Fruit fly (Drosophila melanogaster) whole organism, embryonic: Measurements from ENCODE around the gene CG6912.

Source experiments
- Abd-B ChIP-seq: fragments of 200-800 bp; sonication (Bioruptor generic); optimal IDR thresholded peaks from 2 replicates; lab custom pipeline; 2018; ENCODE audit warnings: missing biosample characterization, mild to moderate bottlenecking, missing genetic modification characterization, moderate library complexity
- C15 ChIP-seq: fragments of 200-800 bp; sonication (Bioruptor generic); IDR thresholded peaks from 3 replicates; pipeline ENCODE4 v1.3.6; 2022; ENCODE audit warnings: missing biosample characterization, missing genetic modification characterization
- CG10274 ChIP-seq: fragments of 200-800 bp; sonication (Bioruptor generic); optimal IDR thresholded peaks from 3 replicates; lab custom pipeline; 2017; ENCODE audit warnings: missing biosample characterization, mild to moderate bottlenecking, missing genetic modification characterization
- CG10565 ChIP-seq: fragments of 200-800 bp; sonication (Bioruptor generic); optimal IDR thresholded peaks from 3 replicates; lab custom pipeline; 2016; ENCODE audit warnings: missing biosample characterization, mild to moderate bottlenecking, missing genetic modification characterization
- CG11456 ChIP-seq: fragments of 200-800 bp; sonication (Bioruptor generic); IDR thresholded peaks from 3 replicates; pipeline ENCODE4 v1.3.6; 2022; ENCODE audit warnings: missing biosample characterization, missing genetic modification characterization
- CG12236 ChIP-seq: fragments of 200-800 bp; sonication (Bioruptor generic); optimal IDR thresholded peaks from 2 replicates; lab custom pipeline; 2016; ENCODE audit warnings: missing biosample characterization, missing genetic modification characterization
- CG12769 ChIP-seq: fragments of 200-800 bp; sonication (Bioruptor generic); optimal IDR thresholded peaks from 2 replicates; lab custom pipeline; 2019; ENCODE audit warnings: missing biosample characterization, mild to moderate bottlenecking, missing genetic modification characterization, moderate library complexity
- CG14050 ChIP-seq: fragments of 200-800 bp; sonication (Bioruptor generic); IDR thresholded peaks from 3 replicates; pipeline ENCODE4 v1.3.6; 2022; ENCODE audit warnings: missing biosample characterization, missing genetic modification characterization
- CG15601 ChIP-seq: fragments of 200-800 bp; sonication (Bioruptor generic); optimal IDR thresholded peaks from 3 replicates; lab custom pipeline; 2019; ENCODE audit warnings: missing biosample characterization, mild to moderate bottlenecking, missing genetic modification characterization, moderate library complexity
- CG16779 ChIP-seq: fragments of 200-800 bp; sonication (Bioruptor generic); IDR thresholded peaks from 2 replicates; pipeline ENCODE4 v1.3.6; 2022; ENCODE audit warnings: missing biosample characterization, missing genetic modification characterization
- CG17359 ChIP-seq: fragments of 200-800 bp; sonication (Bioruptor generic); optimal IDR thresholded peaks from 3 replicates; lab custom pipeline; 2018; ENCODE audit warnings: missing biosample characterization, mild to moderate bottlenecking, missing genetic modification characterization, moderate library complexity
- CG17568 ChIP-seq: fragments of 200-800 bp; sonication (Bioruptor generic); optimal IDR thresholded peaks from 2 replicates; lab custom pipeline; 2018; ENCODE audit warnings: missing biosample characterization, mild to moderate bottlenecking, missing genetic modification characterization, moderate library complexity
- CG17612 ChIP-seq: fragments of 200-800 bp; sonication (Bioruptor generic); IDR thresholded peaks from 2 replicates; pipeline ENCODE4 v1.3.6; 2022; ENCODE audit warnings: missing biosample characterization, missing genetic modification characterization
- CG17802 ChIP-seq: fragments of 200-800 bp; sonication (Bioruptor generic); optimal IDR thresholded peaks from 2 replicates; lab custom pipeline; 2018; ENCODE audit warnings: missing biosample characterization, mild to moderate bottlenecking, missing genetic modification characterization, moderate library complexity
- CG30403 ChIP-seq: fragments of 200-800 bp; sonication (Bioruptor generic); optimal IDR thresholded peaks from 3 replicates; lab custom pipeline; 2016; ENCODE audit warnings: missing biosample characterization, missing genetic modification characterization
- CG31365 ChIP-seq: fragments of 200-800 bp; sonication (Bioruptor generic); optimal IDR thresholded peaks from 2 replicates; lab custom pipeline; 2018; ENCODE audit warnings: missing biosample characterization, mild to moderate bottlenecking, missing genetic modification characterization
- CG31441 ChIP-seq: fragments of 200-800 bp; sonication (Bioruptor generic); IDR thresholded peaks from 2 replicates; pipeline ENCODE4 v1.3.6; 2022; ENCODE audit warnings: missing biosample characterization, missing genetic modification characterization
- CG3163 ChIP-seq: fragments of 200-800 bp; sonication (Bioruptor generic); optimal IDR thresholded peaks from 3 replicates; lab custom pipeline; 2016; ENCODE audit warnings: missing biosample characterization, missing genetic modification characterization
- CG3847 ChIP-seq: fragments of 200-800 bp; sonication (Bioruptor generic); IDR thresholded peaks from 2 replicates; pipeline ENCODE4 v1.3.6; 2022; ENCODE audit warnings: missing biosample characterization, missing genetic modification characterization
- CG6683 ChIP-seq: fragments of 200-800 bp; sonication (Bioruptor generic); optimal IDR thresholded peaks from 2 replicates; lab custom pipeline; 2017; ENCODE audit warnings: missing biosample characterization, mild to moderate bottlenecking, missing genetic modification characterization, missing genetic modification reagents
- CG8290 ChIP-seq, 3 experiments: fragments of 200-800 bp; sonication (Bioruptor generic); optimal IDR thresholded peaks; 2 replicates each; lab custom pipeline; 2016 to 2019; ENCODE audit warnings: missing biosample characterization in 3 of 3, missing genetic modification characterization in 3 of 3, mild to moderate bottlenecking in 2 of 3, moderate library complexity in 1 of 3
- D ChIP-seq, 2 experiments: fragments of 200-800 bp in 1 of 2; fragments of >200 bp in 1 of 2; sonication (Bioruptor generic) in 1 of 2; optimal IDR thresholded peaks; 2 replicates in 1 of 2; 3 replicates in 1 of 2; lab custom pipeline; 2017; ENCODE audit warnings: mild to moderate bottlenecking in 1 of 2, missing biosample characterization in 1 of 2, missing genetic modification characterization in 1 of 2, missing genetic modification reagents in 1 of 2
- Dad ChIP-seq: fragments of 200-800 bp; sonication (Bioruptor generic); optimal IDR thresholded peaks from 3 replicates; lab custom pipeline; 2016; ENCODE audit warnings: missing biosample characterization, missing genetic modification characterization
- HLH3B ChIP-seq: fragments of 200-800 bp; sonication (Bioruptor generic); IDR thresholded peaks from 2 replicates; pipeline ENCODE4 v1.3.6; 2022; ENCODE audit warnings: missing biosample characterization, missing genetic modification characterization
- HLH4C ChIP-seq: fragments of 200-800 bp; sonication (Bioruptor generic); IDR thresholded peaks from 3 replicates; pipeline ENCODE4 v1.3.6; 2022; ENCODE audit warnings: missing biosample characterization, missing genetic modification characterization; ENCODE audit not compliant: partially characterized antibody
- HLHmδ ChIP-seq: fragments of 200-800 bp; sonication (Bioruptor generic); optimal IDR thresholded peaks from 2 replicates; lab custom pipeline; 2018; ENCODE audit warnings: missing biosample characterization, mild to moderate bottlenecking, missing genetic modification characterization, moderate library complexity
- Jarid2 ChIP-seq: fragments of 200-800 bp; sonication (Bioruptor generic); optimal IDR thresholded peaks from 3 replicates; lab custom pipeline; 2017; ENCODE audit warnings: mild to moderate bottlenecking, missing biosample characterization, missing genetic modification reagents, missing genetic modification characterization
- Mrtf ChIP-seq: fragments of 200-800 bp; sonication (Bioruptor generic); IDR thresholded peaks from 3 replicates; pipeline ENCODE4 v1.3.6; 2022; ENCODE audit warnings: missing biosample characterization, missing genetic modification characterization
- NFAT ChIP-seq: fragments of 200-800 bp; sonication (Bioruptor generic); IDR thresholded peaks from 2 replicates; pipeline ENCODE4 v1.3.6; 2022; ENCODE audit warnings: missing biosample characterization, missing genetic modification characterization
- NfI ChIP-seq: fragments of 200-800 bp; sonication (Bioruptor generic); optimal IDR thresholded peaks from 3 replicates; lab custom pipeline; 2018; ENCODE audit warnings: missing biosample characterization, mild to moderate bottlenecking, missing genetic modification characterization, moderate library complexity
- Sox100B ChIP-seq: fragments of 200-800 bp; sonication (Bioruptor generic); optimal IDR thresholded peaks from 3 replicates; lab custom pipeline; 2018; ENCODE audit warnings: missing biosample characterization, mild to moderate bottlenecking, missing genetic modification characterization
- Ssrp ChIP-seq: fragments of 200-800 bp; sonication (Bioruptor generic); optimal IDR thresholded peaks from 2 replicates; lab custom pipeline; 2018; ENCODE audit warnings: missing biosample characterization, mild to moderate bottlenecking, missing genetic modification characterization, moderate library complexity
- Xrp1 ChIP-seq: fragments of 200-800 bp; sonication (Bioruptor generic); IDR thresholded peaks from 2 replicates; pipeline ENCODE4 v1.3.6; 2022; ENCODE audit warnings: missing biosample characterization, missing genetic modification characterization
- caup ChIP-seq: fragments of 200-800 bp; sonication (Bioruptor generic); optimal IDR thresholded peaks from 3 replicates; lab custom pipeline; 2017; ENCODE audit warnings: missing biosample characterization, mild to moderate bottlenecking, missing genetic modification characterization, moderate library complexity; ENCODE audit not compliant: severe bottlenecking
- chn ChIP-seq: fragments of 200-800 bp; sonication (Bioruptor generic); optimal IDR thresholded peaks from 2 replicates; lab custom pipeline; 2016; ENCODE audit warnings: missing biosample characterization, missing genetic modification characterization
- da ChIP-seq: fragments of 200-800 bp; sonication (Bioruptor generic); optimal IDR thresholded peaks from 2 replicates; lab custom pipeline; 2016; ENCODE audit warnings: missing biosample characterization, missing genetic modification characterization
- dimm ChIP-seq: fragments of 200-800 bp; sonication (Bioruptor generic); IDR thresholded peaks from 2 replicates; pipeline ENCODE4 v1.3.6; 2022; ENCODE audit warnings: missing biosample characterization, missing genetic modification characterization
- grn ChIP-seq: fragments of 200-800 bp; sonication (Bioruptor generic); optimal IDR thresholded peaks from 3 replicates; lab custom pipeline; 2017; ENCODE audit warnings: missing biosample characterization, missing genetic modification characterization
- gsb ChIP-seq: fragments of 200-800 bp; sonication (Bioruptor generic); IDR thresholded peaks from 2 replicates; pipeline ENCODE4 v1.3.6; 2022; ENCODE audit warnings: missing biosample characterization, missing genetic modification characterization
- hbn ChIP-seq: fragments of 200-800 bp; sonication (Bioruptor generic); IDR thresholded peaks from 2 replicates; pipeline ENCODE4 v1.3.6; 2022; ENCODE audit warnings: missing biosample characterization, missing genetic modification characterization; ENCODE audit not compliant: partially characterized antibody
- kay ChIP-seq: fragments of 200-800 bp; sonication (Bioruptor generic); optimal IDR thresholded peaks from 2 replicates; lab custom pipeline; 2016; ENCODE audit warnings: missing biosample characterization, missing genetic modification characterization
- lov ChIP-seq, 2 experiments: fragments of 200-800 bp in 1 of 2; fragments of >200 bp in 1 of 2; sonication (Bioruptor generic) in 1 of 2; IDR thresholded peaks in 1 of 2; optimal IDR thresholded peaks in 1 of 2; 2 replicates in 1 of 2; 3 replicates in 1 of 2; pipeline versions ENCODE4 v1.3.6 to Lab custom; 2017 to 2022; ENCODE audit warnings: missing biosample characterization in 1 of 2, missing genetic modification characterization in 1 of 2
- slou ChIP-seq: fragments of 200-800 bp; sonication (Bioruptor generic); optimal IDR thresholded peaks from 3 replicates; lab custom pipeline; 2016; ENCODE audit warnings: missing biosample characterization, missing genetic modification characterization
- sr ChIP-seq: fragments of 200-800 bp; sonication (Bioruptor generic); IDR thresholded peaks from 3 replicates; pipeline ENCODE4 v1.3.6; 2022; ENCODE audit warnings: missing biosample characterization, missing genetic modification characterization
- ssp ChIP-seq: fragments of 200-800 bp; sonication (Bioruptor generic); IDR thresholded peaks from 2 replicates; pipeline ENCODE4 v1.3.6; 2022; ENCODE audit warnings: missing biosample characterization, missing genetic modification characterization
- tna ChIP-seq: fragments of 200-800 bp; sonication (Bioruptor generic); IDR thresholded peaks from 2 replicates; pipeline ENCODE4 v1.3.6; 2022; ENCODE audit warnings: missing biosample characterization, missing genetic modification characterization; ENCODE audit not compliant: partially characterized antibody
- vnd ChIP-seq: fragments of 200-800 bp; sonication (Bioruptor generic); IDR thresholded peaks from 3 replicates; pipeline ENCODE4 v1.3.6; 2022; ENCODE audit warnings: missing biosample characterization, missing genetic modification characterization; ENCODE audit not compliant: partially characterized antibody

CG6912 gene

DNA sequence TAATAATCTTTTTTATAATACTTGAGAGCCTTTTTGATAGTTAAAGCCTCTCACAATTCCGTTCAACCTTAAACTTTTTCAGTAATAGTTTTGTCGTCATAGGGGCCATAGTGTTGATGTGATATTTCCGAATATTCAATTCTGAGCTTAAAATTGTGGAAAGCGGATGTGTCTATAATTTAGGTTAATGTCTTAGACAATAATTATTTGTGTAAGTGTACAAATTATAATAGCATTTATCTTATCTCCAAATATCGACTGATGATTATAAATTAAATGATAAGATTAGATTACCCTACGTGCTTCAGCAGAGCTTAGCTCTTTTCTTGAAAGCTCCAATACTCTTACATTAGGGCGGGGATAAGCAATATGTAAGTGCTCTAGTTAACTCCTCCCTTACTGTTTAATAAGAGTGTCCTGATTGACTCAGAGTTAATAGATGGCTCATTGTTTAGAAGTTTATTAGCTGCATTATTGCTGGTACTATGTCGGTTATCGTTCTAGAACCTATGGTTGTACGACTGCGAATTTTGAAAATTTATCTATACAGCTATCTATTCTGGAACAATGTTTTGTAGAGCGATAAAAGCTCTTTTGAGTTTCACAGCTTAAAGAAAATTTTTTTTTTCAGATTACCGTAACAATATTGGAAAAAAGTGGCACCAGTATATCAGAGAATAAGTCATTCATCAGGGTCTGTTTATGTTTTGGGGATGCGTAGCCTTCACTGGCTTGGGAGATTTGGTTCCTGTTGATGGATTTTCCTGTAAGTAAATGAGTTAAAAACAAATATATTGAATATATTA is 2.4 kb upstream of the CG6912 start (continued):
- TF ChIP-seq gsb (GFP tag; lab: Robert Waterston, UW) (no peak), HLH4C (no peak), CG17568 (GFP tag; lab: Kevin White, UChicago) (no peak), CG15601 (tag; lab: Kevin White, UChicago) (peak; percentile 6), CG17359 (tag; lab: Kevin White, UChicago) (no peak), CG6683 (GFP tag; lab: Kevin White, UChicago) (no peak), CG12236 (no peak), dimm (GFP tag; lab: Robert Waterston, UW) (no peak), CG8290 (GFP tag; optimal IDR thresholded peaks at IDR 0.05; lab: Kevin White, UChicago) (no peak), CG8290 (tag; optimal IDR thresholded peaks at IDR 0.05; lab: Kevin White, UChicago) (peak in 1 of 2 experiments; percentile 2), CG3163 (peak; percentile 51), CG12769 (tag; lab: Kevin White, UChicago) (no peak), NFAT (GFP tag; lab: Robert Waterston, UW) (no peak), tna (GFP tag; lab: Robert Waterston, UW) (no peak), grn (GFP tag; lab: Kevin White, UChicago) (peak; percentile 37), Xrp1 (GFP tag; lab: Robert Waterston, UW) (no peak), CG17802 (tag; lab: Kevin White, UChicago) (no peak), da (no peak), caup (GFP tag; lab: Kevin White, UChicago) (no peak), CG10274 (GFP tag; lab: Kevin White, UChicago) (no peak), HLH3B (GFP tag; lab: Robert Waterston, UW) (no peak; the same call in 1 of the 2 replicates), CG31365 (tag; lab: Kevin White, UChicago) (no peak), CG10565 (GFP tag; lab: Kevin White, UChicago) (no peak), Ssrp (no peak), Abd-B (GFP tag; lab: Kevin White, UChicago) (no peak), CG11456 (GFP tag; lab: Robert Waterston, UW) (no peak), Dad (GFP tag; lab: Kevin White, UChicago) (no peak), lov (optimal IDR thresholded peaks at IDR 0.05; lab: Kevin White, UChicago) (no peak), lov (GFP tag; IDR thresholded peaks at IDR 0.05; lab: Robert Waterston, UW) (no peak), CG16779 (GFP tag; lab: Robert Waterston, UW) (no peak), slou (GFP tag; lab: Kevin White, UChicago) (peak; percentile 28), NfI (GFP tag; lab: Kevin White, UChicago) (peak; percentile 38), kay (GFP tag; lab: Kevin White, UChicago) (no peak), CG30403 (GFP tag; lab: Kevin White, UChicago) (peak; percentile 36), CG17612 (GFP tag; lab: Robert Waterston, UW) (no peak), hbn (GFP tag; lab: Robert Waterston, UW) (no peak), D (optimal IDR thresholded peaks at IDR 0.05; lab: Kevin White, UChicago) (no peak), D (GFP tag; optimal IDR thresholded peaks at IDR 0.05; lab: Kevin White, UChicago) (no peak), CG31441 (GFP tag; lab: Robert Waterston, UW) (0 out of 2 replicates have a peak, but pooled peaks have one; percentile 35), vnd (GFP tag; lab: Robert Waterston, UW) (no peak), CG14050 (GFP tag; lab: Robert Waterston, UW) (no peak), chn (GFP tag; lab: Kevin White, UChicago) (no peak), HLHmδ (no peak), Sox100B (peak; percentile 19), C15 (GFP tag; lab: Robert Waterston, UW) (no peak), CG3847 (GFP tag; lab: Robert Waterston, UW) (peak; percentile 35), ssp (GFP tag; lab: Robert Waterston, UW) (no peak), sr (GFP tag; lab: Robert Waterston, UW) (no peak), Mrtf (no peak), Jarid2 (GFP tag; lab: Kevin White, UChicago) (no peak)
